Worm (Caenorhabditis elegans) whole organism, late embryonic: Measurements from ENCODE around the gene nspf-2.

Experiments
- C08G9.2 ChIP-seq: sonication (generic microtip); optimal IDR thresholded peaks from 2 replicates; lab custom pipeline; 2016; ENCODE audit warnings: mild to moderate bottlenecking, missing genetic modification characterization, moderate library complexity, missing compliant biosample characterization
- ama-1 ChIP-seq: fragments of 150-350 bp; optimal IDR thresholded peaks from 2 replicates; lab custom pipeline; 2014
- ceh-14 ChIP-seq: sonication (generic microtip); optimal IDR thresholded peaks from 2 replicates; lab custom pipeline; 2016; ENCODE audit warnings: missing genotype, missing genetic modification characterization, missing compliant biosample characterization
- ceh-18 ChIP-seq: sonication (generic microtip); optimal IDR thresholded peaks from 2 replicates; lab custom pipeline; 2016; ENCODE audit warnings: missing genetic modification characterization, missing compliant biosample characterization
- ceh-22 ChIP-seq: sonication (generic microtip); optimal IDR thresholded peaks from 2 replicates; lab custom pipeline; 2017; ENCODE audit warnings: missing biosample characterization, missing genetic modification characterization
- ceh-24 ChIP-seq: sonication (generic microtip); optimal IDR thresholded peaks from 2 replicates; lab custom pipeline; 2016; ENCODE audit warnings: mild to moderate bottlenecking, missing genetic modification characterization, missing compliant biosample characterization
- ceh-31 ChIP-seq: sonication (generic microtip); optimal IDR thresholded peaks from 2 replicates; lab custom pipeline; 2016; ENCODE audit warnings: missing genetic modification characterization, missing compliant biosample characterization
- ceh-48 ChIP-seq: sonication (generic microtip); optimal IDR thresholded peaks from 2 replicates; lab custom pipeline; 2016; ENCODE audit warnings: missing genetic modification characterization, inconsistent platforms, missing compliant biosample characterization
- ceh-9 ChIP-seq: sonication (generic microtip); optimal IDR thresholded peaks from 2 replicates; lab custom pipeline; 2016; ENCODE audit warnings: mild to moderate bottlenecking, missing genetic modification characterization, inconsistent platforms, missing compliant biosample characterization
- che-1 ChIP-seq: sonication (generic microtip); optimal IDR thresholded peaks from 2 replicates; lab custom pipeline; 2016; ENCODE audit warnings: mild to moderate bottlenecking, missing genetic modification characterization, missing compliant biosample characterization
- eyg-1 ChIP-seq: sonication (generic microtip); optimal IDR thresholded peaks from 2 replicates; lab custom pipeline; 2016; ENCODE audit warnings: missing genotype, missing genetic modification characterization, missing compliant biosample characterization
- fax-1 ChIP-seq: sonication (generic microtip); optimal IDR thresholded peaks from 2 replicates; lab custom pipeline; 2016; ENCODE audit warnings: missing genotype, missing genetic modification characterization, missing compliant biosample characterization
- fkh-10 ChIP-seq: fragments of 150-350 bp; optimal IDR thresholded peaks from 2 replicates; lab custom pipeline; 2014; ENCODE audit warnings: missing biosample characterization, missing genetic modification reagents, missing genetic modification characterization
- fkh-6 ChIP-seq: sonication (generic microtip); optimal IDR thresholded peaks from 2 replicates; lab custom pipeline; 2016; ENCODE audit warnings: missing genetic modification characterization, missing compliant biosample characterization
- gmeb-2 ChIP-seq: sonication (generic microtip); optimal IDR thresholded peaks from 2 replicates; lab custom pipeline; 2016; ENCODE audit warnings: missing genetic modification characterization, inconsistent platforms, missing compliant biosample characterization
- hlh-13 ChIP-seq: fragments of 200-800 bp; sonication (Bioruptor generic); optimal IDR thresholded peaks from 2 replicates; lab custom pipeline; 2018; ENCODE audit warnings: mild to moderate bottlenecking, missing genetic modification characterization, missing compliant biosample characterization
- hlh-15 ChIP-seq: sonication (generic microtip); optimal IDR thresholded peaks from 2 replicates; lab custom pipeline; 2016; ENCODE audit warnings: missing genetic modification characterization, missing compliant biosample characterization
- hlh-6 ChIP-seq: sonication (generic microtip); optimal IDR thresholded peaks from 2 replicates; lab custom pipeline; 2016; ENCODE audit warnings: missing genotype, missing genetic modification characterization, missing compliant biosample characterization
- hlh-8 ChIP-seq: sonication (generic microtip); optimal IDR thresholded peaks from 2 replicates; lab custom pipeline; 2016; ENCODE audit warnings: missing genotype, missing genetic modification characterization, missing compliant biosample characterization
- lim-6 ChIP-seq: sonication (generic microtip); optimal IDR thresholded peaks from 2 replicates; lab custom pipeline; 2016; ENCODE audit warnings: missing genetic modification characterization, missing compliant biosample characterization
- mec-3 ChIP-seq: sonication (generic microtip); optimal IDR thresholded peaks from 2 replicates; lab custom pipeline; 2016; ENCODE audit warnings: borderline replicate concordance, missing genetic modification characterization, missing compliant biosample characterization
- nfya-1 ChIP-seq: sonication (generic microtip); optimal IDR thresholded peaks from 2 replicates; lab custom pipeline; 2017; ENCODE audit warnings: missing genetic modification characterization, mild to moderate bottlenecking, missing compliant biosample characterization, antibody characterized with exemption, moderate library complexity
- nhr-11 ChIP-seq: fragments of 150-350 bp; optimal IDR thresholded peaks from 2 replicates; lab custom pipeline; 2014; ENCODE audit warnings: missing biosample characterization, missing genetic modification characterization
- nhr-232 ChIP-seq: sonication (generic microtip); optimal IDR thresholded peaks from 2 replicates; lab custom pipeline; 2016; ENCODE audit warnings: missing genetic modification characterization, missing compliant biosample characterization
- npax-4 ChIP-seq: sonication (generic microtip); optimal IDR thresholded peaks from 2 replicates; lab custom pipeline; 2016; ENCODE audit warnings: missing genetic modification characterization, missing compliant biosample characterization
- odd-2 ChIP-seq: sonication (generic microtip); optimal IDR thresholded peaks from 2 replicates; lab custom pipeline; 2017; ENCODE audit warnings: antibody characterized with exemption, mild to moderate bottlenecking, missing genetic modification characterization, missing compliant biosample characterization
- pag-3 ChIP-seq: sonication (generic microtip); optimal IDR thresholded peaks from 2 replicates; lab custom pipeline; 2016; ENCODE audit warnings: missing compliant biosample characterization, missing genetic modification characterization, borderline replicate concordance
- pat-9 ChIP-seq: fragments of 200-800 bp; sonication (Bioruptor generic); optimal IDR thresholded peaks from 2 replicates; lab custom pipeline; 2018; ENCODE audit warnings: mild to moderate bottlenecking, missing genetic modification characterization, moderate library complexity, missing compliant biosample characterization
- pax-1 ChIP-seq: fragments of 150-350 bp; optimal IDR thresholded peaks from 2 replicates; lab custom pipeline; 2014; ENCODE audit warnings: missing biosample characterization, missing genetic modification characterization
- pha-4 ChIP-seq: fragments of 150-350 bp; optimal IDR thresholded peaks from 2 replicates; lab custom pipeline; 2018; ENCODE audit warnings: missing biosample characterization, missing genetic modification reagents, missing genetic modification characterization
- pros-1 ChIP-seq: fragments of 150-350 bp; optimal IDR thresholded peaks from 2 replicates; lab custom pipeline; 2014; ENCODE audit warnings: missing biosample characterization, missing genetic modification reagents, missing genetic modification characterization
- rnt-1 ChIP-seq: sonication (generic microtip); optimal IDR thresholded peaks from 2 replicates; lab custom pipeline; 2016; ENCODE audit warnings: missing genetic modification characterization, missing compliant biosample characterization
- sdc-2 ChIP-seq: sonication (generic microtip); optimal IDR thresholded peaks from 2 replicates; lab custom pipeline; 2016; ENCODE audit warnings: missing genotype, missing genetic modification characterization, missing compliant biosample characterization
- sox-2 ChIP-seq: fragments of 200-800 bp; sonication (Bioruptor generic); IDR thresholded peaks from 2 replicates; pipeline ENCODE4 v1.3.6; 2022; ENCODE audit warnings: missing genetic modification reagents, missing genetic modification characterization, missing compliant biosample characterization
- sox-4 ChIP-seq: sonication (generic microtip); optimal IDR thresholded peaks from 2 replicates; lab custom pipeline; 2017; ENCODE audit warnings: mild to moderate bottlenecking, missing genetic modification characterization, inconsistent platforms, missing compliant biosample characterization
- syd-9 ChIP-seq: sonication (generic microtip); optimal IDR thresholded peaks from 2 replicates; lab custom pipeline; 2016; ENCODE audit warnings: mild to moderate bottlenecking, missing genetic modification characterization, moderate library complexity, missing compliant biosample characterization
- tbx-2 ChIP-seq: sonication (generic microtip); optimal IDR thresholded peaks from 2 replicates; lab custom pipeline; 2016; ENCODE audit warnings: missing genetic modification characterization, missing compliant biosample characterization
- unc-3 ChIP-seq, 2 experiments: fragments of 200-800 bp in 1 of 2; sonication (Bioruptor generic) in 1 of 2; sonication (generic microtip) in 1 of 2; conservative IDR thresholded peaks in 1 of 2; optimal IDR thresholded peaks in 1 of 2; 2 replicates each; pipeline versions ENCODE4 v1.3.6 to Lab custom; 2016 to 2022; ENCODE audit warnings: missing compliant biosample characterization in 2 of 2, missing genetic modification characterization in 2 of 2, missing genetic modification reagents in 1 of 2
- unc-55 ChIP-seq: sonication (generic microtip); optimal IDR thresholded peaks from 2 replicates; lab custom pipeline; 2017; ENCODE audit warnings: missing biosample characterization, missing genetic modification reagents, missing genetic modification characterization

Gene nspf-2

DNA sequence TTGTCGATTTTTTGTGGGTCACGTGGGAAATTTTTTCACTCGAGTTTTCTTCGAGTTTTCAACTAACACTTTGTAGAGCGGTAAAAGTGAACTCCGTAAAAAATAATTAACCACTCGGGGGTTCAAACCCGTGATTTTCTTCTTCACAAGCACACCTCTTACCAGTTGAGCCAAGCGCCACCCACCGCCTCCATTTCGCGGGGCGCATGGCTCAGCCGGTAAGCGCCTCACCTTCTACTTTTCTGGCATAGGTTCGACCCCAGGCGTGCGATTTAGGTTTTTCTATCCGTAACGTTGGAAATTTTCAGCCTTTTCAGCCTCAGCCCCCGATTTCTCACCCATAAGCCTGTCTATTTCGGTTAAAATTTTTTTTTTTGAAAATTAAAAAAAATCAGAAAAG is 33.3 kb downstream of the nspf-2 start:
- TF ChIP-seq ama-1 (lab: Kevin White, UChicago) (no peak), pros-1 (tag; lab: Kevin White, UChicago) (no peak), ceh-31 (tag; lab: Kevin White, UChicago) (no peak), ceh-18 (no peak), npax-4 (no peak), nhr-11 (tag; lab: Kevin White, UChicago) (no peak), hlh-13 (GFP tag; lab: Kevin White, UChicago) (no peak), nhr-232 (tag; lab: Kevin White, UChicago) (no peak), pag-3 (no peak), ceh-22 (tag; lab: Kevin White, UChicago) (no peak), C08G9.2 (tag; lab: Kevin White, UChicago) (no peak), fkh-10 (GFP tag; lab: Kevin White, UChicago) (no peak), unc-3 (GFP tag; conservative IDR thresholded peaks at IDR 0.05; lab: Robert Waterston, UW) (no peak), unc-3 (tag; optimal IDR thresholded peaks at IDR 0.05; lab: Kevin White, UChicago) (no peak), hlh-15 (tag; lab: Kevin White, UChicago) (no peak), ceh-48 (tag; lab: Kevin White, UChicago) (no peak), lim-6 (no peak), pha-4 (tag; lab: Kevin White, UChicago) (no peak), sdc-2 (tag; lab: Kevin White, UChicago) (no peak)

- TF ChIP-seq gmeb-2 (tag; lab: Kevin White, UChicago) (no peak), C08G9.2 (tag; lab: Kevin White, UChicago) (no peak), hlh-6 (tag; lab: Kevin White, UChicago) (no peak), mec-3 (tag; lab: Kevin White, UChicago) (no peak), hlh-8 (tag; lab: Kevin White, UChicago) (no peak), hlh-13 (GFP tag; lab: Kevin White, UChicago) (no peak), sdc-2 (tag; lab: Kevin White, UChicago) (no peak), sox-2 (GFP tag; lab: Robert Waterston, UW) (no peak), pat-9 (tag; lab: Kevin White, UChicago) (no peak), ceh-24 (tag; lab: Kevin White, UChicago) (no peak), sox-4 (tag; lab: Kevin White, UChicago) (no peak), rnt-1 (tag; lab: Kevin White, UChicago) (no peak), odd-2 (tag; lab: Kevin White, UChicago) (no peak), nhr-232 (tag; lab: Kevin White, UChicago) (no peak), eyg-1 (no peak), che-1 (tag; lab: Kevin White, UChicago) (no peak), ceh-31 (tag; lab: Kevin White, UChicago) (no peak), fkh-10 (GFP tag; lab: Kevin White, UChicago) (no peak), syd-9 (tag; lab: Kevin White, UChicago) (no peak), fkh-6 (tag; lab: Kevin White, UChicago) (no peak)
Measured at ce11 chrII:2725561-2725960, 36.8 kb downstream of the nspf-2 start, which contains the start of the genes T05A8.11 and nep-2. Gene T05A8.11 (minus strand): TSS chrII:2725661. Gene nep-2 (minus strand): TSS chrII:2725752.

DNA sequence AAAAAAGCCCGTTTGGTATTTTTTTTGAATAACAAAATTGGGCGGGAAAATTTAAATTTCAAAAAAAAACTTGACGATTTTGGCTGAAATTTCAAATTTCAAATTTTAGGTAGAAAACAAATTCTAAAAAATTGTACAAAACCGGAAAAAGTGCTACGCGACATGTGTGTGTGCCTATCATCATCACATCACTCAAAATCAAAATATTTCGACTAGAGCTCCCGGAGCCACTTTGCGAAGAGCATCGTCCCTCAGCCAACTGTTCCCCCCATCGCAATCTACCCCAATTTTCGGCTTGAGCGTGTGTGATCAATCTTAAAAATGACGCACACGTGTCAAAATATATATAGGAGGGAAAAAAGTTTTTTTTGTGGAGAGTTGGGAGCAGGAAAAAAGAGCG is 38.1 kb downstream of the nspf-2 start:
- TF ChIP-seq nfya-1 (no peak), pax-1 (tag; lab: Kevin White, UChicago) (no peak), hlh-15 (tag; lab: Kevin White, UChicago) (no peak), nhr-11 (tag; lab: Kevin White, UChicago) (no peak), fax-1 (tag; lab: Kevin White, UChicago) (no peak), ceh-14 (no peak), unc-55 (GFP tag; lab: Kevin White, UChicago) (peak; percentile 52), ceh-9 (no peak), tbx-2 (tag; lab: Kevin White, UChicago) (no peak)
